Worm (Caenorhabditis elegans) whole organism, L2 larva: ENCODE measurements around the gene tra-2.

Source experiments
- aly-2 ChIP-seq: fragments of 150-350 bp; optimal IDR thresholded peaks from 2 replicates; lab custom pipeline; 2014; ENCODE audit warnings: missing biosample characterization, missing genetic modification characterization
- ama-1 ChIP-seq: fragments of 150-350 bp; optimal IDR thresholded peaks from 2 replicates; lab custom pipeline; 2018; ENCODE audit warnings: inconsistent platforms
- crh-2 ChIP-seq: sonication (generic microtip); optimal IDR thresholded peaks from 2 replicates; lab custom pipeline; 2017; ENCODE audit warnings: missing biosample characterization, missing genetic modification characterization
- elt-1 ChIP-seq: fragments of 150-350 bp; optimal IDR thresholded peaks from 2 replicates; lab custom pipeline; 2014; ENCODE audit warnings: missing biosample characterization, missing genetic modification characterization
- lin-13 ChIP-seq: fragments of 150-350 bp; optimal IDR thresholded peaks from 2 replicates; lab custom pipeline; 2014; ENCODE audit warnings: missing biosample characterization, missing genetic modification reagents, missing genetic modification characterization
- nhr-12 ChIP-seq: fragments of 150-350 bp; optimal IDR thresholded peaks from 2 replicates; lab custom pipeline; 2014; ENCODE audit warnings: missing biosample characterization, missing genetic modification characterization
- nhr-237 ChIP-seq: fragments of 150-350 bp; optimal IDR thresholded peaks from 2 replicates; lab custom pipeline; 2014; ENCODE audit warnings: missing biosample characterization, missing genetic modification characterization
- nhr-25 ChIP-seq: fragments of 150-350 bp; sonication (generic microtip); optimal IDR thresholded peaks from 3 replicates; lab custom pipeline; 2014; ENCODE audit warnings: missing biosample characterization, missing genetic modification characterization
- nhr-6 ChIP-seq: fragments of 150-350 bp; optimal IDR thresholded peaks from 2 replicates; lab custom pipeline; 2014; ENCODE audit warnings: missing biosample characterization, missing genetic modification characterization
- skn-1 ChIP-seq: sonication (generic microtip); optimal IDR thresholded peaks from 2 replicates; lab custom pipeline; 2017; ENCODE audit warnings: missing biosample characterization, missing genetic modification characterization
- snpc-4 ChIP-seq: fragments of 150-350 bp; optimal IDR thresholded peaks from 2 replicates; lab custom pipeline; 2014; ENCODE audit warnings: missing biosample characterization, missing genetic modification characterization

DNA sequence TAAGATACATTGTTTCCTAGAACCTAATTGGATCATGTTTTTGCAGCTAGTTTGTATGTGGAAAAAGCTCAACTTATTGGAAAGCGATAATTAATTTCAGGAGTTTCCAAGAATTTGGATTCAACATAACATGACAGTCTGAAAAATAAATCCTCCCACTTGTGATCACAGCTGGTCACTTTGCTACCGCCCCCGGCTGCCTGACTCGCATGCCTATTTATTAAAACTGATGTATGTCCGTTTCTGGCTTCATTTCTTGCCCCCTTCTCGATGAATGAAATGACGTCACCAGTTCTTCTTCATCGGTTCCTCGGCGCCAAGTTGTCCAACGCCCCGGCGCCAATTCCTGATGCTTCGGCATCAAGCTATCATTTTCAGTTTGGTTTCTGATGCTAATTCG is 38.4 kb downstream of the tra-2 start:
- TF ChIP-seq snpc-4 (no peak), aly-2 (tag; lab: Kevin White, UChicago) (no peak), nhr-6 (tag; lab: Kevin White, UChicago) (no peak), nhr-12 (tag; lab: Kevin White, UChicago) (no peak), ama-1 (lab: Kevin White, UChicago) (no peak), nhr-25 (tag; lab: Kevin White, UChicago) (no peak), nhr-237 (tag; lab: Kevin White, UChicago) (no peak), lin-13 (GFP tag; lab: Kevin White, UChicago) (no peak), crh-2 (tag; lab: Kevin White, UChicago) (no peak), elt-1 (tag; lab: Kevin White, UChicago) (no peak), skn-1 (tag; lab: Kevin White, UChicago) (no peak)
